Fruit fly (Drosophila melanogaster) whole organism, wandering third instar larva: ENCODE measurements around the gene Acsx1L.

Experiments
- CG9705 ChIP-seq: fragments of 200-800 bp; sonication (Bioruptor generic); optimal IDR thresholded peaks from 2 replicates; lab custom pipeline; 2018; ENCODE audit warnings: missing biosample characterization, mild to moderate bottlenecking, missing genetic modification characterization
- Dfd ChIP-seq: fragments of >200 bp; optimal IDR thresholded peaks from 2 replicates; lab custom pipeline; 2017; ENCODE audit warnings: missing biosample characterization, missing genetic modification characterization
- Dif ChIP-seq: fragments of 200-275, 200-300 bp; sonication (Bioruptor generic); optimal IDR thresholded peaks from 2 replicates; lab custom pipeline; 2018; ENCODE audit warnings: missing biosample characterization, missing genetic modification characterization; ENCODE audit not compliant: partially characterized antibody
- GATAd ChIP-seq: sonication (Bioruptor generic); optimal IDR thresholded peaks from 2 replicates; lab custom pipeline; 2016; ENCODE audit warnings: missing biosample characterization, missing genetic modification characterization
- Hnf4 ChIP-seq: fragments of 200-800 bp; sonication (Bioruptor generic); optimal IDR thresholded peaks from 2 replicates; lab custom pipeline; 2016; ENCODE audit warnings: missing biosample characterization, mild to moderate bottlenecking, missing genetic modification characterization
- Myc ChIP-seq: fragments of >200 bp; optimal IDR thresholded peaks from 2 replicates; lab custom pipeline; 2017
- N ChIP-seq: fragments of >200 bp; optimal IDR thresholded peaks from 2 replicates; lab custom pipeline; 2018; ENCODE audit warnings: missing biosample characterization, missing external identifiers, missing genetic modification characterization
- OdsH ChIP-seq: fragments of 200-800 bp; sonication (Bioruptor generic); optimal IDR thresholded peaks from 2 replicates; lab custom pipeline; 2016; ENCODE audit warnings: missing biosample characterization, mild to moderate bottlenecking, missing genetic modification characterization
- Vsx2 ChIP-seq: fragments of 200-300, 225-300 bp; sonication (Bioruptor generic); optimal IDR thresholded peaks from 2 replicates; lab custom pipeline; 2018; ENCODE audit warnings: missing biosample characterization, missing genetic modification characterization; ENCODE audit not compliant: partially characterized antibody
- br ChIP-seq: fragments of 200-800 bp; sonication (Bioruptor generic); optimal IDR thresholded peaks from 2 replicates; lab custom pipeline; 2016; ENCODE audit warnings: missing biosample characterization, missing genetic modification characterization
- pan ChIP-seq: fragments of >200 bp; optimal IDR thresholded peaks from 2 replicates; lab custom pipeline; 2017
- usp ChIP-seq: fragments of >200 bp; optimal IDR thresholded peaks from 2 replicates; lab custom pipeline; 2017; ENCODE audit warnings: missing biosample characterization, missing genetic modification characterization

dm6 chr3R:19807148-19807547 is 34.1 kb upstream of the Acsx1L start:
- TF ChIP-seq Dfd (GFP tag; lab: Kevin White, UChicago), result no peak
- no peak for TF ChIP-seq Dif
- TF ChIP-seq CG9705 (GFP tag; lab: Kevin White, UChicago), result no peak
- no peak for TF ChIP-seq pan (lab: Kevin White, UChicago)
- no peak for TF ChIP-seq N
- TF ChIP-seq usp, result no peak
- no peak for TF ChIP-seq Hnf4
- TF ChIP-seq Vsx2 (GFP tag; lab: Kevin White, UChicago), result no peak
- TF ChIP-seq Myc (lab: Kevin White, UChicago), result no peak
- TF ChIP-seq OdsH (GFP tag; lab: Kevin White, UChicago), result no peak
- TF ChIP-seq br, result no peak
- TF ChIP-seq GATAd (GFP tag; lab: Kevin White, UChicago), result no peak
